Fruit fly (Drosophila melanogaster) whole organism, wandering third instar larva: Measurements from ENCODE around the gene CG33252.

Experiments used
- Abd-B ChIP-seq: fragments of >200 bp; optimal IDR thresholded peaks from 2 replicates; lab custom pipeline; 2017; ENCODE audit warnings: missing biosample characterization, missing genetic modification characterization
- CG32264 ChIP-seq: fragments of 200-800 bp; sonication (Bioruptor generic); optimal IDR thresholded peaks from 2 replicates; lab custom pipeline; 2016; ENCODE audit warnings: missing biosample characterization, missing genetic modification characterization
- CG9705 ChIP-seq: fragments of 200-800 bp; sonication (Bioruptor generic); optimal IDR thresholded peaks from 2 replicates; lab custom pipeline; 2018; ENCODE audit warnings: missing biosample characterization, mild to moderate bottlenecking, missing genetic modification characterization
- Dfd ChIP-seq: fragments of >200 bp; optimal IDR thresholded peaks from 2 replicates; lab custom pipeline; 2017; ENCODE audit warnings: missing biosample characterization, missing genetic modification characterization
- Dif ChIP-seq: fragments of 200-275, 200-300 bp; sonication (Bioruptor generic); optimal IDR thresholded peaks from 2 replicates; lab custom pipeline; 2018; ENCODE audit warnings: missing biosample characterization, missing genetic modification characterization; ENCODE audit not compliant: partially characterized antibody
- HLH106 ChIP-seq: fragments of 200-800 bp; optimal IDR thresholded peaks from 3 replicates; lab custom pipeline; 2019; ENCODE audit warnings: missing biosample characterization, mild to moderate bottlenecking, missing genetic modification characterization, moderate library complexity
- Hnf4 ChIP-seq: fragments of 200-800 bp; sonication (Bioruptor generic); optimal IDR thresholded peaks from 2 replicates; lab custom pipeline; 2016; ENCODE audit warnings: missing biosample characterization, mild to moderate bottlenecking, missing genetic modification characterization
- Hr78 ChIP-seq: fragments of >200 bp; optimal IDR thresholded peaks from 2 replicates; lab custom pipeline; 2017; ENCODE audit warnings: missing biosample characterization, missing genetic modification characterization
- Hr83 ChIP-seq: fragments of 200-300 bp; sonication (Bioruptor generic); optimal IDR thresholded peaks from 2 replicates; lab custom pipeline; 2016; ENCODE audit warnings: missing biosample characterization, mild to moderate bottlenecking, missing genetic modification characterization, moderate library complexity; ENCODE audit not compliant: poor library complexity, severe bottlenecking
- Jra ChIP-seq: sonication (Bioruptor generic); optimal IDR thresholded peaks from 2 replicates; lab custom pipeline; 2016; ENCODE audit warnings: missing biosample characterization, missing genetic modification characterization
- Mio ChIP-seq: sonication (Bioruptor generic); optimal IDR thresholded peaks from 2 replicates; lab custom pipeline; 2016; ENCODE audit warnings: missing biosample characterization, missing genetic modification characterization
- Myc ChIP-seq: fragments of >200 bp; optimal IDR thresholded peaks from 2 replicates; lab custom pipeline; 2017
- N ChIP-seq: fragments of >200 bp; optimal IDR thresholded peaks from 2 replicates; lab custom pipeline; 2018; ENCODE audit warnings: missing biosample characterization, missing external identifiers, missing genetic modification characterization
- OdsH ChIP-seq: fragments of 200-800 bp; sonication (Bioruptor generic); optimal IDR thresholded peaks from 2 replicates; lab custom pipeline; 2016; ENCODE audit warnings: missing biosample characterization, mild to moderate bottlenecking, missing genetic modification characterization
- Rel ChIP-seq, 2 experiments: fragments of 200-800 bp; sonication (Bioruptor generic) in 1 of 2; optimal IDR thresholded peaks; 2 replicates in 1 of 2; 3 replicates in 1 of 2; lab custom pipeline; 2016 to 2019; ENCODE audit warnings: mild to moderate bottlenecking in 2 of 2, missing biosample characterization in 2 of 2, missing genetic modification characterization in 2 of 2, moderate library complexity in 1 of 2
- Sp1 ChIP-seq: fragments of 200-800 bp; sonication (Bioruptor generic); optimal IDR thresholded peaks from 3 replicates; lab custom pipeline; 2019; ENCODE audit warnings: missing biosample characterization, mild to moderate bottlenecking, missing genetic modification characterization, moderate library complexity
- Vsx2 ChIP-seq: fragments of 200-300, 225-300 bp; sonication (Bioruptor generic); optimal IDR thresholded peaks from 2 replicates; lab custom pipeline; 2018; ENCODE audit warnings: missing biosample characterization, missing genetic modification characterization; ENCODE audit not compliant: partially characterized antibody
- br ChIP-seq: fragments of 200-800 bp; sonication (Bioruptor generic); optimal IDR thresholded peaks from 2 replicates; lab custom pipeline; 2016; ENCODE audit warnings: missing biosample characterization, missing genetic modification characterization
- brk ChIP-seq: fragments of 200-800 bp; sonication (Bioruptor generic); optimal IDR thresholded peaks from 2 replicates; lab custom pipeline; 2016; ENCODE audit warnings: missing biosample characterization, mild to moderate bottlenecking, missing genetic modification characterization
- dl ChIP-seq, 2 experiments: fragments of 175-275, 200-275 bp in 1 of 2; fragments of 200-275 bp in 1 of 2; sonication (Bioruptor generic); optimal IDR thresholded peaks; lab custom pipeline; 2018; ENCODE audit warnings: mild to moderate bottlenecking in 2 of 2, missing biosample characterization in 2 of 2, missing genetic modification characterization in 2 of 2, moderate library complexity in 2 of 2; ENCODE audit not compliant: partially characterized antibody in 2 of 2, insufficient read depth in 1 of 2
- dmrt93B ChIP-seq: fragments of 200-800 bp; sonication (Bioruptor generic); optimal IDR thresholded peaks from 2 replicates; lab custom pipeline; 2018; ENCODE audit warnings: missing biosample characterization, mild to moderate bottlenecking, missing genetic modification characterization
- dsf ChIP-seq: sonication (Bioruptor generic); optimal IDR thresholded peaks from 2 replicates; lab custom pipeline; 2016; ENCODE audit warnings: missing biosample characterization, missing genetic modification characterization, borderline replicate concordance
- ey ChIP-seq: fragments of 200-800 bp; sonication (Bioruptor generic); optimal IDR thresholded peaks from 2 replicates; lab custom pipeline; 2016; ENCODE audit warnings: missing biosample characterization, missing genetic modification characterization
- foxo ChIP-seq, 2 experiments: fragments of 200-800 bp; sonication (Bioruptor generic); optimal IDR thresholded peaks; 2 replicates in 1 of 2; 3 replicates in 1 of 2; lab custom pipeline; 2016 to 2017; ENCODE audit warnings: missing biosample characterization in 2 of 2, missing genetic modification characterization in 2 of 2
- fru ChIP-seq: fragments of 200-800 bp; sonication (Bioruptor generic); optimal IDR thresholded peaks from 3 replicates; lab custom pipeline; 2016; ENCODE audit warnings: missing biosample characterization, mild to moderate bottlenecking, missing genetic modification characterization
- h ChIP-seq: fragments of 200-800 bp; sonication (Bioruptor generic); optimal IDR thresholded peaks from 3 replicates; lab custom pipeline; 2016; ENCODE audit warnings: missing biosample characterization, mild to moderate bottlenecking, missing genetic modification characterization
- jim ChIP-seq: fragments of 175-275, 200-325 bp; sonication (Bioruptor generic); optimal IDR thresholded peaks from 2 replicates; lab custom pipeline; 2016; ENCODE audit warnings: missing biosample characterization, mild to moderate bottlenecking, missing genetic modification characterization
- pan ChIP-seq: fragments of >200 bp; optimal IDR thresholded peaks from 2 replicates; lab custom pipeline; 2017
- psq ChIP-seq: fragments of 200-800 bp; sonication (Bioruptor generic); optimal IDR thresholded peaks from 3 replicates; lab custom pipeline; 2017; ENCODE audit warnings: missing biosample characterization, mild to moderate bottlenecking, missing genetic modification characterization, moderate library complexity
- sage ChIP-seq: fragments of 200-800 bp; sonication (Bioruptor generic); optimal IDR thresholded peaks from 2 replicates; lab custom pipeline; 2016; ENCODE audit warnings: missing biosample characterization, mild to moderate bottlenecking, missing genetic modification characterization
- tai ChIP-seq: sonication (Bioruptor generic); optimal IDR thresholded peaks from 2 replicates; lab custom pipeline; 2016; ENCODE audit warnings: missing biosample characterization, missing genetic modification characterization
- usp ChIP-seq: fragments of >200 bp; optimal IDR thresholded peaks from 2 replicates; lab custom pipeline; 2017; ENCODE audit warnings: missing biosample characterization, missing genetic modification characterization
- woc ChIP-seq: sonication (Bioruptor generic); optimal IDR thresholded peaks from 2 replicates; lab custom pipeline; 2016; ENCODE audit warnings: missing biosample characterization, mild to moderate bottlenecking, missing genetic modification characterization

The CG33252 gene

dm6 chrX:16907009-16907408 is 10.0 kb upstream of the CG33252 start:
- no peak for TF ChIP-seq OdsH (GFP tag; lab: Kevin White, UChicago)
- no peak for TF ChIP-seq Dif (GFP tag; lab: Kevin White, UChicago)
- TF ChIP-seq N = no peak
- TF ChIP-seq brk (GFP tag; lab: Kevin White, UChicago) = no peak
- TF ChIP-seq CG32264 (GFP tag; lab: Kevin White, UChicago) = no peak
- no peak for TF ChIP-seq CG9705
- TF ChIP-seq fru (GFP tag; lab: Kevin White, UChicago) = no peak
- TF ChIP-seq Hr83 (GFP tag; lab: Kevin White, UChicago) = no peak
- no peak for TF ChIP-seq Hnf4 (GFP tag; lab: Kevin White, UChicago)
- TF ChIP-seq dsf = no peak

dm6 chrX:16906065-16906464 is 9.1 kb upstream of the CG33252 start:
- no peak for TF ChIP-seq Dfd (GFP tag; lab: Kevin White, UChicago)
- no peak for TF ChIP-seq h
- TF ChIP-seq woc (GFP tag; lab: Kevin White, UChicago) = no peak
- no peak for TF ChIP-seq jim
- TF ChIP-seq psq (GFP tag; lab: Kevin White, UChicago) = no peak
- no peak for TF ChIP-seq br (GFP tag; lab: Kevin White, UChicago)
- TF ChIP-seq dmrt93B (GFP tag; lab: Kevin White, UChicago) = no peak
- TF ChIP-seq CG32264 (GFP tag; lab: Kevin White, UChicago) = no peak
- no peak for TF ChIP-seq Vsx2 (GFP tag; lab: Kevin White, UChicago)
- TF ChIP-seq fru (GFP tag; lab: Kevin White, UChicago) = no peak
- TF ChIP-seq Rel (GFP tag; optimal IDR thresholded peaks at IDR 0.05; lab: Kevin White, UChicago) = no peak
- no peak for TF ChIP-seq Rel (tag; optimal IDR thresholded peaks at IDR 0.05; lab: Kevin White, UChicago)
- TF ChIP-seq ey = no peak
- no peak for TF ChIP-seq Hr78 (GFP tag; lab: Kevin White, UChicago)
- TF ChIP-seq Sp1 (GFP tag; lab: Kevin White, UChicago) = no peak
- TF ChIP-seq sage (GFP tag; lab: Kevin White, UChicago) = no peak
- TF ChIP-seq tai = no peak
- TF ChIP-seq HLH106 (tag; lab: Kevin White, UChicago) = no peak
- TF ChIP-seq Jra (GFP tag; lab: Kevin White, UChicago) = no peak
- no peak for TF ChIP-seq dsf
- TF ChIP-seq brk (GFP tag; lab: Kevin White, UChicago) = no peak

DNA sequence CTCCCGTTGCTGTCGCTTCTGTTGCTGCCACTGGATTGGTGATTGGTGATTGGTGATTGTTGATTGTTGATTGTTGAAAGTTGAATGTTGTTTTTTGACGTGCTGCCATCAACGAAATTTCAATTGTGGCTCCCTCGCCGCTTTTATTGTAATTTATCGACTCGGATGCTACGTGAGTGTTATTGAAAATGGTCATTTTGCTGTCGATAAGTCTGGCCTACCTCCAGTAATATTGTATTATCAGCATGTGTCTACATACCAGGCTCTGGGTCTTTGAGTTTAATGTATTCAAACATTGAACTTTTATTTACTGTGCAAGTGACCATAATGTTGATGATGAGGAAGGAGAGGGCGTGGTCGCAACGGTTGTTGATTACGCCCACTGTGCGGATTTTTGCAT is 5.4 kb upstream of the CG33252 start:
- TF ChIP-seq Rel (GFP tag; optimal IDR thresholded peaks at IDR 0.05; lab: Kevin White, UChicago) = no peak
- no peak for TF ChIP-seq Rel (tag; optimal IDR thresholded peaks at IDR 0.05; lab: Kevin White, UChicago)
- TF ChIP-seq sage (GFP tag; lab: Kevin White, UChicago) = no peak
- no peak for TF ChIP-seq Jra (GFP tag; lab: Kevin White, UChicago)
- TF ChIP-seq Sp1 (GFP tag; lab: Kevin White, UChicago) = no peak
- no peak for TF ChIP-seq br (GFP tag; lab: Kevin White, UChicago)
- TF ChIP-seq ey = no peak
- TF ChIP-seq OdsH (GFP tag; lab: Kevin White, UChicago) = no peak
- TF ChIP-seq Mio = no peak
- no peak for TF ChIP-seq CG32264 (GFP tag; lab: Kevin White, UChicago)
- no peak for TF ChIP-seq Myc
- no peak for TF ChIP-seq usp
- TF ChIP-seq Abd-B = no peak
- TF ChIP-seq CG9705 = no peak
- no peak for TF ChIP-seq dl (GFP tag; optimal IDR thresholded peaks at IDR 0.05; lab: Kevin White, UChicago; ENCODE audit: insufficient read depth in 1 of 2, partially characterized antibody in 2 of 2)

dm6 chrX:16900283-16900682 is 3.3 kb upstream of the CG33252 start:
- TF ChIP-seq fru (GFP tag; lab: Kevin White, UChicago) = no peak
- no peak for TF ChIP-seq Mio
- TF ChIP-seq pan (lab: Kevin White, UChicago) = no peak
- TF ChIP-seq Vsx2 (GFP tag; lab: Kevin White, UChicago) = no peak
- TF ChIP-seq Dfd (GFP tag; lab: Kevin White, UChicago) = peak; percentile 34
- no peak for TF ChIP-seq dl (GFP tag; optimal IDR thresholded peaks at IDR 0.05; lab: Kevin White, UChicago; ENCODE audit: insufficient read depth in 1 of 2, partially characterized antibody in 2 of 2)
- no peak for TF ChIP-seq dsf
- TF ChIP-seq woc (GFP tag; lab: Kevin White, UChicago) = no peak
- TF ChIP-seq Rel (GFP tag; optimal IDR thresholded peaks at IDR 0.05; lab: Kevin White, UChicago) = no peak
- TF ChIP-seq Rel (tag; optimal IDR thresholded peaks at IDR 0.05; lab: Kevin White, UChicago) = peak; percentile 5
- TF ChIP-seq OdsH (GFP tag; lab: Kevin White, UChicago) = no peak
- no peak for TF ChIP-seq dmrt93B (GFP tag; lab: Kevin White, UChicago)
- TF ChIP-seq foxo (GFP tag; optimal IDR thresholded peaks at IDR 0.05; lab: Kevin White, UChicago) = no peak
- no peak for TF ChIP-seq HLH106 (tag; lab: Kevin White, UChicago)
- TF ChIP-seq CG9705 = no peak
